Fruit fly (Drosophila melanogaster) S2 (cell line): ENCODE measurements around the gene CG11555.

Source experiments
- CG8478 ChIP-seq: fragments of >200 bp; optimal IDR thresholded peaks from 2 replicates; lab custom pipeline; 2018
- CTCF ChIP-seq, 2 experiments: fragments of >200 bp; optimal IDR thresholded peaks; 2 replicates each; lab custom pipeline; 2018

dm6 chr2L:268788-269187 is 4.8 kb upstream of the CG11555 start, which contains the start of gene CG3345:
- TF ChIP-seq CG8478 (lab: Kevin White, UChicago) = no peak
- TF ChIP-seq CTCF (optimal IDR thresholded peaks at IDR 0.05; lab: Kevin White, UChicago) = no peak
